Fruit fly (Drosophila melanogaster): ENCODE results near the gene Ranbp21.

Ranbp21 gene

DNA sequence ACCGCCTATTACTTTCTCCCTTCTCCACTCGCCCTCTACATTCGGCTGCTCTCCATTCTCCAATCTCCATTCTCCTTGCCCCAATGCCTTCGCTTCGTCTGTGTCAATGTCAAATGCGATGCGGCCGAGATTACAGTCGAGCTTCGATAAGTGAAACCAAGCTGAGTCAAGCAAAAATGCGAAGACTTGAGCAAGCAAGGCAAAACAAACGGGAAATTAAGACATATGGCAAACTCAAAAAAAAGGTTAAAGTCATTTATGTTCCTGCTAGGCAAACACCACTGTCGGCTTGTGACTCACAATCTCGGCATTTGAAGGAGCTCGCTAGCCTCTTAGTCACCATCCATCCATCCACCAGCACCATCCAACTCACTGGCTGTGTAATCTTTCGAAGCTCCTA lies 16.3 kb upstream of the Ranbp21 start (continued):
- TF ChIP-seq acj6 (GFP tag; optimal IDR thresholded peaks at IDR 0.05) (peak; percentile 99), CG1621 (tag; optimal IDR thresholded peaks at IDR 0.05) (peak; percentile 98), Eip93F (GFP tag; optimal IDR thresholded peaks at IDR 0.05) (peak; percentile 99), CG6276 (GFP tag; optimal IDR thresholded peaks at IDR 0.05) (peak; percentile 88), CG11902 (GFP tag; optimal IDR thresholded peaks at IDR 0.05) (peak; percentile 98), CG34406 (GFP tag; optimal IDR thresholded peaks at IDR 0.05) (peak; percentile 98), net (GFP tag; optimal IDR thresholded peaks at IDR 0.05) (peak; percentile 99), Gug (GFP tag; IDR thresholded peaks at IDR 0.05) (peak; percentile 97), topi (GFP tag; optimal IDR thresholded peaks at IDR 0.05) (peak; percentile 99), CG10669 (GFP tag; optimal IDR thresholded peaks at IDR 0.05) (peak; percentile 98), CG6854 (GFP tag; optimal IDR thresholded peaks at IDR 0.05) (peak; percentile 98), CG11294 (GFP tag; IDR thresholded peaks at IDR 0.05) (peak; percentile 90), Hr38 (GFP tag; optimal IDR thresholded peaks at IDR 0.05) (peak; percentile 86), spab (GFP tag; optimal IDR thresholded peaks at IDR 0.05) (peak; percentile 95), cyc (GFP tag; optimal IDR thresholded peaks at IDR 0.05) (peak; percentile 99), CG31627 (GFP tag; optimal IDR thresholded peaks at IDR 0.05) (peak; percentile 99), Ets21C (GFP tag; optimal IDR thresholded peaks at IDR 0.05) (peak; percentile 99), Sox14 (GFP tag; optimal IDR thresholded peaks at IDR 0.05) (peak; percentile 100), Hr39 (GFP tag; optimal IDR thresholded peaks at IDR 0.05) (peak; percentile 100), CG16779 (tag; optimal IDR thresholded peaks at IDR 0.05) (peak; percentile 95), CG6808 (GFP tag; optimal IDR thresholded peaks at IDR 0.05) (peak; percentile 97), CG32006 (GFP tag; optimal IDR thresholded peaks at IDR 0.05) (peak; percentile 97), lz (GFP tag; optimal IDR thresholded peaks at IDR 0.05) (peak; percentile 99), CG9139 (GFP tag; optimal IDR thresholded peaks at IDR 0.05) (peak; percentile 96), CG8319 (GFP tag; optimal IDR thresholded peaks at IDR 0.05) (peak; percentile 98), CG15336 (GFP tag; IDR thresholded peaks at IDR 0.05) (peak; percentile 97), achi (GFP tag; optimal IDR thresholded peaks at IDR 0.05) (peak; percentile 98), CG11762 (GFP tag; optimal IDR thresholded peaks at IDR 0.05; ENCODE audit: insufficient read depth) (peak; percentile 97), CG3919 (GFP tag; optimal IDR thresholded peaks at IDR 0.05) (peak; percentile 99), fd85E (GFP tag; optimal IDR thresholded peaks at IDR 0.05) (peak; percentile 96), pdm3 (GFP tag; optimal IDR thresholded peaks at IDR 0.05) (peak; percentile 99), Smox (GFP tag; optimal IDR thresholded peaks at IDR 0.05) (peak; percentile 99), Ets96B (tag; optimal IDR thresholded peaks at IDR 0.05) (peak; percentile 96)

- TF ChIP-seq CG4318 (GFP tag; optimal IDR thresholded peaks at IDR 0.05) (no peak), svp (GFP tag) (peak; percentile 74), Blimp-1 (GFP tag; optimal IDR thresholded peaks at IDR 0.05) (peak; percentile 25)
These were observed 15.5 kb upstream of the Ranbp21 start for dm6 chrX:19667444-19668104.

DNA sequence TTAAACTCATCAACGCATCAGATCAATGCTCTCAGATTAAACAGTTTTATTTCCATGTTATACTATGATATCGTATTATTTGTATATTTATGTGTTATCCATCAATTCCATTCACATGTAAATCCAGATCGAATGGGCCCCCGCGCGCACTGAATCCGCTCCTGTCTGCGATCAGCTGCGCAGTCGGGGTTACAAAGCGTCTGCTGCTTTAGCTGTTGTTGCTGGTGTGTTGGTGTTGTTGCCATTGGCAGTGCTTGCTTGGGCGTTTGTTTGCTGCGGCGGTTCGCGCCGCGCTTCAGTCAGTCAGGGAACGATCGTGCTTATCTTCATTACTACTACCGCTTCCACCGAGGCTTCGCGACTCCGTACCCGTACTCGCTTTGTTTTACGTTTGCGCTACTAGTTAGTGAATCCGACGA lies 14.9 kb upstream of the Ranbp21 start, which contains the start of gene Zw:
Gene Zw, plus strand, starts transcription at position 262 of the 419 bp plus-strand sequence.
- TF ChIP-seq CG3032 (tag; optimal IDR thresholded peaks at IDR 0.05), result peak; percentile 36
- TF ChIP-seq CG7368 (GFP tag; optimal IDR thresholded peaks at IDR 0.05), result peak; percentile 4
- peak; percentile 2 for TF ChIP-seq spab (GFP tag; optimal IDR thresholded peaks at IDR 0.05)
- peak; percentile 49 for TF ChIP-seq Sox102F (GFP tag; optimal IDR thresholded peaks at IDR 0.05)
- TF ChIP-seq CG34406 (GFP tag; optimal IDR thresholded peaks at IDR 0.05), result peak; percentile 4
- TF ChIP-seq Hr39 (GFP tag; optimal IDR thresholded peaks at IDR 0.05), result peak; percentile 73
- peak; percentile 49 for TF ChIP-seq CG3919 (GFP tag; optimal IDR thresholded peaks at IDR 0.05)
- peak; percentile 66 for TF ChIP-seq topi (GFP tag; optimal IDR thresholded peaks at IDR 0.05)
- peak; percentile 57 for TF ChIP-seq Smox (GFP tag; optimal IDR thresholded peaks at IDR 0.05)
- peak; percentile 40 for TF ChIP-seq CG10669 (GFP tag; optimal IDR thresholded peaks at IDR 0.05)
- TF ChIP-seq Met (GFP tag; optimal IDR thresholded peaks at IDR 0.05), result peak; percentile 72
- TF ChIP-seq CG15336 (GFP tag; IDR thresholded peaks at IDR 0.05), result peak; percentile 43; the same call in 1 of the 2 replicates
- peak; percentile 49 for TF ChIP-seq CG6792 (GFP tag; optimal IDR thresholded peaks at IDR 0.05)
- peak; percentile 39 for TF ChIP-seq OdsH (GFP tag; optimal IDR thresholded peaks at IDR 0.05)
- no peak for TF ChIP-seq CG8119 (GFP tag; IDR thresholded peaks at IDR 0.05)
- TF ChIP-seq eg (GFP tag; IDR thresholded peaks at IDR 0.05), result peak; percentile 74
- TF ChIP-seq CG8319 (GFP tag; optimal IDR thresholded peaks at IDR 0.05), result no peak
- peak; percentile 17 for TF ChIP-seq CG4318 (GFP tag; optimal IDR thresholded peaks at IDR 0.05)
- peak; percentile 18 for TF ChIP-seq CG11762 (GFP tag; optimal IDR thresholded peaks at IDR 0.05; ENCODE audit: insufficient read depth)
- no peak for TF ChIP-seq Blimp-1 (GFP tag; optimal IDR thresholded peaks at IDR 0.05)
- TF ChIP-seq Ets96B (tag; optimal IDR thresholded peaks at IDR 0.05), result peak; percentile 38
- peak; percentile 33 for TF ChIP-seq CG6854 (GFP tag; optimal IDR thresholded peaks at IDR 0.05)
- TF ChIP-seq svp (GFP tag), result peak; percentile 91
- peak; percentile 72 for TF ChIP-seq cyc (GFP tag; optimal IDR thresholded peaks at IDR 0.05)
- TF ChIP-seq Lpt (GFP tag; optimal IDR thresholded peaks at IDR 0.05), result peak; percentile 26
- TF ChIP-seq salr (GFP tag; optimal IDR thresholded peaks at IDR 0.05), result peak in 1 of 2 experiments; percentile 30

All from whole organism, prepupa.